Fruit fly (Drosophila melanogaster) whole organism, adult: ENCODE measurements around the gene Kaz-m1.

ENCODE experiments used
- CG1620 ChIP-seq: fragments of 200-800 bp; sonication (Bioruptor generic); optimal IDR thresholded peaks from 2 replicates; lab custom pipeline; 2016; ENCODE audit warnings: missing biosample characterization, missing genetic modification characterization
- CG5204 ChIP-seq: fragments of 200-800 bp; sonication (Bioruptor generic); optimal IDR thresholded peaks from 2 replicates; lab custom pipeline; 2016; ENCODE audit warnings: missing biosample characterization, missing genetic modification characterization
- CG7045 ChIP-seq: fragments of 200-800 bp; sonication (Bioruptor generic); optimal IDR thresholded peaks from 2 replicates; lab custom pipeline; 2017; ENCODE audit warnings: missing biosample characterization, mild to moderate bottlenecking, missing genetic modification characterization
- Clk ChIP-seq: fragments of 200-800 bp; sonication (Bioruptor generic); optimal IDR thresholded peaks from 2 replicates; lab custom pipeline; 2017; ENCODE audit warnings: missing biosample characterization, missing genetic modification characterization
- cic ChIP-seq: fragments of 200-800 bp; sonication (Bioruptor generic); optimal IDR thresholded peaks from 2 replicates; lab custom pipeline; 2017; ENCODE audit warnings: missing biosample characterization, mild to moderate bottlenecking, missing genetic modification characterization, moderate library complexity
- cnc ChIP-seq, 2 experiments: fragments of >200 bp; optimal IDR thresholded peaks; 2 replicates each; lab custom pipeline; 2017
- tj ChIP-seq: fragments of 200-800 bp; sonication (Bioruptor generic); optimal IDR thresholded peaks from 3 replicates; lab custom pipeline; 2017; ENCODE audit warnings: missing biosample characterization, mild to moderate bottlenecking, missing genetic modification characterization, moderate library complexity
- toe ChIP-seq: fragments of 200-800 bp; sonication (Bioruptor generic); optimal IDR thresholded peaks from 2 replicates; lab custom pipeline; 2016; ENCODE audit warnings: missing biosample characterization, missing genetic modification characterization

DNA sequence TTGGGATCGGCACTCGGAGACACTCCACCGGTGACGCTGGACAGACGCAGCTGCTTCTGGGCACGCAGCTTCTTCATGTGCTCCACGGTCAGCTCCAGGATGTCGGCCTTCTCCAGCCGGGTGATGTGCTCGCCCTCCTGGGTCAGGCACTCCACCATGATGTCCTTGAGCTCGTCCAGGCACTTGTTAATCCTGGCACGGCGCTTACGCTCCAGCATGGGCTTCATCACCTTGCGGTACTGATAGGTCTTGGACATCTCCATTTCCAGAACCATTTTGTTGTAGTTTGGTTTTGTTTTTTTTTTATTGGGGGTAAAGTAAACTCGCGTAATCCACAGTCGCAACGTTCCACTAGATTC is 8.9 kb upstream of the Kaz-m1 start:
- TF ChIP-seq tj (GFP tag; lab: Kevin White, UChicago): no peak
- TF ChIP-seq CG7045 (GFP tag; lab: Kevin White, UChicago): no peak
- TF ChIP-seq CG5204 (GFP tag; lab: Kevin White, UChicago): no peak
- no peak for TF ChIP-seq CG1620 (GFP tag; lab: Kevin White, UChicago)
- no peak for TF ChIP-seq cic (GFP tag; lab: Kevin White, UChicago)
- TF ChIP-seq Clk (GFP tag; lab: Kevin White, UChicago): no peak
- TF ChIP-seq cnc (optimal IDR thresholded peaks at IDR 0.05; lab: Kevin White, UChicago): no peak
- no peak for TF ChIP-seq toe (GFP tag; lab: Kevin White, UChicago)
